Worm (Caenorhabditis elegans) whole organism, late embryonic: ENCODE data around the gene ZK54.3.
A peak's percentile ranks its signal among the peaks of the same experiment; 100 is the strongest.

ENCODE experiments used
- C08G9.2 ChIP-seq: sonication (generic microtip); optimal IDR thresholded peaks from 2 replicates; lab custom pipeline; 2016; ENCODE audit warnings: mild to moderate bottlenecking, missing genetic modification characterization, moderate library complexity, missing compliant biosample characterization
- C38D4.7 ChIP-seq: fragments of 200-800 bp; sonication (Bioruptor generic); optimal IDR thresholded peaks from 2 replicates; lab custom pipeline; 2018; ENCODE audit warnings: mild to moderate bottlenecking, missing genetic modification characterization, moderate library complexity, missing compliant biosample characterization
- K09A11.1 ChIP-seq: sonication (generic microtip); optimal IDR thresholded peaks from 2 replicates; lab custom pipeline; 2017; ENCODE audit warnings: antibody characterized with exemption, mild to moderate bottlenecking, missing genetic modification characterization, missing compliant biosample characterization; ENCODE audit not compliant: insufficient read depth
- ahr-1 ChIP-seq: sonication (generic microtip); optimal IDR thresholded peaks from 2 replicates; lab custom pipeline; 2016; ENCODE audit warnings: missing genetic modification characterization, missing compliant biosample characterization
- ama-1 ChIP-seq: fragments of 150-350 bp; optimal IDR thresholded peaks from 2 replicates; lab custom pipeline; 2014
- ceh-18 ChIP-seq: sonication (generic microtip); optimal IDR thresholded peaks from 2 replicates; lab custom pipeline; 2016; ENCODE audit warnings: missing genetic modification characterization, missing compliant biosample characterization
- ceh-19 ChIP-seq: fragments of 200-800 bp; sonication (Bioruptor generic); optimal IDR thresholded peaks from 2 replicates; lab custom pipeline; 2018; ENCODE audit warnings: mild to moderate bottlenecking, missing genetic modification characterization, missing compliant biosample characterization
- ceh-2 ChIP-seq: sonication (generic microtip); optimal IDR thresholded peaks from 2 replicates; lab custom pipeline; 2016; ENCODE audit warnings: missing genotype, missing genetic modification characterization, missing compliant biosample characterization
- ceh-24 ChIP-seq: sonication (generic microtip); optimal IDR thresholded peaks from 2 replicates; lab custom pipeline; 2016; ENCODE audit warnings: mild to moderate bottlenecking, missing genetic modification characterization, missing compliant biosample characterization
- ceh-30 ChIP-seq: fragments of 150-350 bp; optimal IDR thresholded peaks from 2 replicates; lab custom pipeline; 2014; ENCODE audit warnings: missing biosample characterization, missing genetic modification characterization
- ceh-31 ChIP-seq: sonication (generic microtip); optimal IDR thresholded peaks from 2 replicates; lab custom pipeline; 2016; ENCODE audit warnings: missing genetic modification characterization, missing compliant biosample characterization
- ceh-45 ChIP-seq: fragments of 200-800 bp; sonication (Bioruptor generic); IDR thresholded peaks from 2 replicates; pipeline ENCODE4 v1.3.6; 2022; ENCODE audit warnings: missing genetic modification reagents, missing genetic modification characterization, missing compliant biosample characterization
- ceh-48 ChIP-seq: sonication (generic microtip); optimal IDR thresholded peaks from 2 replicates; lab custom pipeline; 2016; ENCODE audit warnings: missing genetic modification characterization, inconsistent platforms, missing compliant biosample characterization
- ceh-9 ChIP-seq: sonication (generic microtip); optimal IDR thresholded peaks from 2 replicates; lab custom pipeline; 2016; ENCODE audit warnings: mild to moderate bottlenecking, missing genetic modification characterization, inconsistent platforms, missing compliant biosample characterization
- che-1 ChIP-seq: sonication (generic microtip); optimal IDR thresholded peaks from 2 replicates; lab custom pipeline; 2016; ENCODE audit warnings: mild to moderate bottlenecking, missing genetic modification characterization, missing compliant biosample characterization
- dmd-4 ChIP-seq: sonication (generic microtip); optimal IDR thresholded peaks from 2 replicates; lab custom pipeline; 2016; ENCODE audit warnings: borderline replicate concordance, missing genetic modification characterization, missing compliant biosample characterization
- dve-1 ChIP-seq: sonication (generic microtip); optimal IDR thresholded peaks from 2 replicates; lab custom pipeline; 2017; ENCODE audit warnings: antibody characterized with exemption, mild to moderate bottlenecking, missing genetic modification characterization, missing compliant biosample characterization
- elt-4 ChIP-seq: sonication (generic microtip); optimal IDR thresholded peaks from 2 replicates; lab custom pipeline; 2016; ENCODE audit warnings: missing genetic modification characterization, missing compliant biosample characterization
- eyg-1 ChIP-seq: sonication (generic microtip); optimal IDR thresholded peaks from 2 replicates; lab custom pipeline; 2016; ENCODE audit warnings: missing genotype, missing genetic modification characterization, missing compliant biosample characterization
- fkh-10 ChIP-seq: fragments of 150-350 bp; optimal IDR thresholded peaks from 2 replicates; lab custom pipeline; 2014; ENCODE audit warnings: missing biosample characterization, missing genetic modification reagents, missing genetic modification characterization
- fkh-6 ChIP-seq: sonication (generic microtip); optimal IDR thresholded peaks from 2 replicates; lab custom pipeline; 2016; ENCODE audit warnings: missing genetic modification characterization, missing compliant biosample characterization
- hlh-13 ChIP-seq: fragments of 200-800 bp; sonication (Bioruptor generic); optimal IDR thresholded peaks from 2 replicates; lab custom pipeline; 2018; ENCODE audit warnings: mild to moderate bottlenecking, missing genetic modification characterization, missing compliant biosample characterization
- hlh-15 ChIP-seq: sonication (generic microtip); optimal IDR thresholded peaks from 2 replicates; lab custom pipeline; 2016; ENCODE audit warnings: missing genetic modification characterization, missing compliant biosample characterization
- hlh-30 ChIP-seq: sonication (generic microtip); optimal IDR thresholded peaks from 2 replicates; lab custom pipeline; 2017; ENCODE audit warnings: antibody characterized with exemption, missing genetic modification characterization, missing compliant biosample characterization; ENCODE audit not compliant: insufficient read depth
- hlh-6 ChIP-seq: sonication (generic microtip); optimal IDR thresholded peaks from 2 replicates; lab custom pipeline; 2016; ENCODE audit warnings: missing genotype, missing genetic modification characterization, missing compliant biosample characterization
- hlh-8 ChIP-seq: sonication (generic microtip); optimal IDR thresholded peaks from 2 replicates; lab custom pipeline; 2016; ENCODE audit warnings: missing genotype, missing genetic modification characterization, missing compliant biosample characterization
- lim-6 ChIP-seq: sonication (generic microtip); optimal IDR thresholded peaks from 2 replicates; lab custom pipeline; 2016; ENCODE audit warnings: missing genetic modification characterization, missing compliant biosample characterization
- madf-2 ChIP-seq: sonication (generic microtip); optimal IDR thresholded peaks from 2 replicates; lab custom pipeline; 2017; ENCODE audit warnings: missing genetic modification characterization, missing compliant biosample characterization
- nfya-1 ChIP-seq: sonication (generic microtip); optimal IDR thresholded peaks from 2 replicates; lab custom pipeline; 2017; ENCODE audit warnings: missing genetic modification characterization, mild to moderate bottlenecking, missing compliant biosample characterization, antibody characterized with exemption, moderate library complexity
- odd-2 ChIP-seq: sonication (generic microtip); optimal IDR thresholded peaks from 2 replicates; lab custom pipeline; 2017; ENCODE audit warnings: antibody characterized with exemption, mild to moderate bottlenecking, missing genetic modification characterization, missing compliant biosample characterization
- pag-3 ChIP-seq: sonication (generic microtip); optimal IDR thresholded peaks from 2 replicates; lab custom pipeline; 2016; ENCODE audit warnings: missing compliant biosample characterization, missing genetic modification characterization, borderline replicate concordance
- pat-9 ChIP-seq: fragments of 200-800 bp; sonication (Bioruptor generic); optimal IDR thresholded peaks from 2 replicates; lab custom pipeline; 2018; ENCODE audit warnings: mild to moderate bottlenecking, missing genetic modification characterization, moderate library complexity, missing compliant biosample characterization
- pax-1 ChIP-seq: fragments of 150-350 bp; optimal IDR thresholded peaks from 2 replicates; lab custom pipeline; 2014; ENCODE audit warnings: missing biosample characterization, missing genetic modification characterization
- ref-2 ChIP-seq: sonication (generic microtip); optimal IDR thresholded peaks from 2 replicates; lab custom pipeline; 2016; ENCODE audit warnings: missing genetic modification characterization, missing compliant biosample characterization
- sdc-2 ChIP-seq: sonication (generic microtip); optimal IDR thresholded peaks from 2 replicates; lab custom pipeline; 2016; ENCODE audit warnings: missing genotype, missing genetic modification characterization, missing compliant biosample characterization
- sox-4 ChIP-seq: sonication (generic microtip); optimal IDR thresholded peaks from 2 replicates; lab custom pipeline; 2017; ENCODE audit warnings: mild to moderate bottlenecking, missing genetic modification characterization, inconsistent platforms, missing compliant biosample characterization
- tbx-2 ChIP-seq: sonication (generic microtip); optimal IDR thresholded peaks from 2 replicates; lab custom pipeline; 2016; ENCODE audit warnings: missing genetic modification characterization, missing compliant biosample characterization
- tbx-7 ChIP-seq: sonication (generic microtip); optimal IDR thresholded peaks from 2 replicates; lab custom pipeline; 2016; ENCODE audit warnings: missing genotype, missing genetic modification characterization, missing compliant biosample characterization
- unc-3 ChIP-seq, 2 experiments: fragments of 200-800 bp in 1 of 2; sonication (Bioruptor generic) in 1 of 2; sonication (generic microtip) in 1 of 2; conservative IDR thresholded peaks in 1 of 2; optimal IDR thresholded peaks in 1 of 2; 2 replicates each; pipeline versions ENCODE4 v1.3.6 to Lab custom; 2016 to 2022; ENCODE audit warnings: missing compliant biosample characterization in 2 of 2, missing genetic modification characterization in 2 of 2, missing genetic modification reagents in 1 of 2
- unc-42 ChIP-seq: sonication (generic microtip); optimal IDR thresholded peaks from 2 replicates; lab custom pipeline; 2016; ENCODE audit warnings: missing genotype, missing genetic modification characterization, missing compliant biosample characterization
- zip-5 ChIP-seq: sonication (generic microtip); optimal IDR thresholded peaks from 2 replicates; lab custom pipeline; 2016; ENCODE audit warnings: missing genetic modification characterization, missing compliant biosample characterization
- ztf-16 ChIP-seq: sonication (generic microtip); optimal IDR thresholded peaks from 2 replicates; lab custom pipeline; 2017; ENCODE audit warnings: missing genetic modification characterization, missing compliant biosample characterization

ZK54.3 gene

DNA sequence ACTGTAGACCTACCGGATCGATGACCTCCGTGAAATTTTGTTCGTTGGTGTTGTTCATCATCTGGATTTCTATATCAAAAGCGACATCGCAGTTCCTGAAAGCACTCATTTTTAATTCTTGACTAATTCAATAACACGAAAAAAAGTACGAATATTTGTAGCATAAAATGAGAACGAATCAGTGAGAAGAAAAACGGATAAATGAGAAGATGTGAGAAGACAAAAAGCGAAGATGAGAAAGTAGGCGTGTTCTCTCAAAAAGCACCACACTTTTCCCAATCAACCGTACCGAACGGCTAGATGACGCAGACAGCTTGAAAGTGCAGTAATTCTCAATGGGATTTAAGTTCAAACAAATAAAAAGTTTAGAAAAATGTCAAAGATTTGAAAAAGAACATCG, 19.9 kb upstream of the ZK54.3 start, which contains the start of gene npr-24:
Gene npr-24 (minus strand): TSS at position 101 of the 400 bp plus-strand sequence.
- no peak for TF ChIP-seq hlh-13 (GFP tag; lab: Kevin White, UChicago)

DNA sequence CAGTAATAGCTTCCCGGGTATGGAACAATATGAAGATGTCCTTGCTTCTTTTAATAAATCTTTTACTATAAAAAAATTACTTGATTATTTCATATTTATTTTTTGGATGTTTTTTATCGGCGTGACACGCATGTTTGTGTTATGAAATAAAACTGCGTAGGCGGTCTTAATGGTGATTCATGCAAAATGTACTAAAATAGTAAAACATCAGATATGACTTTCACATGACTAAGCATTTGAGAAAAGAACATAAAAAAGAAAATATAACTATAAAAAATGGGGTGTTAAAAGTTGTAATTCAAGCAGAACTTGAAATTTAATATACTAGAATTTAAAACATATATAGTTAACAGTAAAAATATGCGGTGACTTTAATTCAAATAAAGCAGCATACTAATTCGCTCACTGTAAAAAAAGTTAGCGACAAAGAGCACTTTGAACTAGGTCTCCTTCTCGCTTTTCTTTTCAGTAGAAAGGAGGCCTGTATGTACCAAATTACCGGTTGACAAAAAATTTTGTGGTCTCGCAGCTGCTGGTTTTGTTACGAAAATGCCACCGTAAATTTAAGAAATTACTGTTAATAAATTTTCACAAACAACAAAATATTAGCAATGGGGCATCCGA, 15.2 kb upstream of the ZK54.3 start:
- no peak for TF ChIP-seq lim-6 (tag; lab: Kevin White, UChicago)
- TF ChIP-seq hlh-30 (tag; lab: Kevin White, UChicago): no peak
- no peak for TF ChIP-seq ahr-1 (tag; lab: Kevin White, UChicago)
- no peak for TF ChIP-seq fkh-6 (tag; lab: Kevin White, UChicago)
- TF ChIP-seq hlh-6 (tag; lab: Kevin White, UChicago): no peak
- TF ChIP-seq pag-3 (tag; lab: Kevin White, UChicago): no peak
- no peak for TF ChIP-seq dve-1 (tag; lab: Kevin White, UChicago)
- TF ChIP-seq hlh-15 (tag; lab: Kevin White, UChicago): no peak
- TF ChIP-seq dmd-4: no peak
- no peak for TF ChIP-seq ref-2 (tag; lab: Kevin White, UChicago)
- no peak for TF ChIP-seq ceh-30 (tag; lab: Kevin White, UChicago)
- no peak for TF ChIP-seq pat-9 (tag; lab: Kevin White, UChicago)
- TF ChIP-seq nfya-1 (tag; lab: Kevin White, UChicago): no peak
- TF ChIP-seq ceh-9 (tag; lab: Kevin White, UChicago): no peak
- no peak for TF ChIP-seq unc-42 (tag; lab: Kevin White, UChicago)
- TF ChIP-seq ceh-31 (tag; lab: Kevin White, UChicago): no peak
- TF ChIP-seq C08G9.2: no peak
- no peak for TF ChIP-seq ceh-2 (tag; lab: Kevin White, UChicago)

DNA sequence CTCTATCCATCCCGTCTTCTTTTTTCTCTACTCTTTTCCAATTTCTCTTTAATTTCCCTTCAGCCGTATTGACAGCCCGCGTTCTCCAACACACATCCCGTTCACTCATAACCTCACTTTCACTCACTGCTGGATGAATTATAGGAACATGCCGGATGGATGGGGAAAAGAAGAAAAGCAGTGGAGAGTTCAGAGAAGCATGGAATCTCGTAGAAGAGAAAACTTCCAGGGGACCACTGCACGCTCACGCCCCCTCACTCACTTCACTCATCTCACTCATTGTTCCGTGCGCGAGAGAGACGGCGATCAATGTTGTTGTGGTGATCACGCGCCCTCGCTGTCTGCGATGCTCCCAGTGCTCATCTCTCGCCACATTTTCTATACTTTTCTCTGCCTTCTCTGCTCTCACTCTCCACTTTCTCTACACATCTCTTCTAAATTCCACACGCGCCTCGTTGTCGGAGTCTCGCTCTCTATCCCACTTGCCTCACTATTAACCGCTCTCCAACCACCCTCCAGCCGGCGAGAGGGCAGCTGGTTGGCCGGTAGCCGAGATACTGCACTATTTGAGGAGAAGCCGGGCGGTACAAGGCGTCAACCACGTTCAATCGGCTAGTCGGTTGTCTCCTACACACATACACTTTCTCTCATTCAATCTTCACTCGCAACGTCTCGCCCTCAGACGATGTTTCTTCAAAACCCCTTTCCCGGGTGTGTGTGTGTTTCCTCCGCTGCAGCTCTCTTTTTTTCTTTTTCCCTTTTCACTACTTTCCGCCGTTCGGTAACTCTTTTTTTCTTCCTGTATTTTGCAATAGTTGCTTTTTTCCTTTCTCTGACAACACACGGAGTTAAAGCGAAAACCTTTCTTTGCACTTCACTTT, 13.1 kb upstream of the ZK54.3 start:
- peak; percentile 79 for TF ChIP-seq ref-2 (tag; lab: Kevin White, UChicago)
- no peak for TF ChIP-seq fkh-10
- no peak for TF ChIP-seq ceh-9 (tag; lab: Kevin White, UChicago)
- peak; percentile 31 for TF ChIP-seq eyg-1
- peak; percentile 32 for TF ChIP-seq ama-1 (lab: Kevin White, UChicago)
- no peak for TF ChIP-seq C08G9.2
- TF ChIP-seq fkh-6 (tag; lab: Kevin White, UChicago): no peak
- no peak for TF ChIP-seq tbx-7 (tag; lab: Kevin White, UChicago)
- TF ChIP-seq ceh-19: no peak
- TF ChIP-seq hlh-13 (GFP tag; lab: Kevin White, UChicago): no peak
- no peak for TF ChIP-seq pax-1
- no peak for TF ChIP-seq odd-2 (tag; lab: Kevin White, UChicago)
- no peak for TF ChIP-seq hlh-6 (tag; lab: Kevin White, UChicago)
- TF ChIP-seq elt-4 (tag; lab: Kevin White, UChicago): no peak
- TF ChIP-seq hlh-8 (tag; lab: Kevin White, UChicago): peak; percentile 38
- peak; percentile 81 for TF ChIP-seq nfya-1 (tag; lab: Kevin White, UChicago)
- TF ChIP-seq lim-6 (tag; lab: Kevin White, UChicago): no peak
- no peak for TF ChIP-seq zip-5 (tag; lab: Kevin White, UChicago)
- TF ChIP-seq sox-4: no peak
- TF ChIP-seq ztf-16 (tag; lab: Kevin White, UChicago): no peak
- TF ChIP-seq dve-1 (tag; lab: Kevin White, UChicago): peak; percentile 46
- TF ChIP-seq che-1 (tag; lab: Kevin White, UChicago): no peak
- TF ChIP-seq C38D4.7 (GFP tag; lab: Kevin White, UChicago): no peak
- TF ChIP-seq dmd-4: no peak
- peak; percentile 72 for TF ChIP-seq sdc-2 (tag; lab: Kevin White, UChicago)
- TF ChIP-seq K09A11.1 (tag; lab: Kevin White, UChicago): peak; percentile 92
- TF ChIP-seq ceh-18: peak; percentile 97
- TF ChIP-seq hlh-15 (tag; lab: Kevin White, UChicago): no peak
- no peak for TF ChIP-seq ceh-45 (GFP tag; lab: Robert Waterston, UW)
- TF ChIP-seq ceh-24 (tag; lab: Kevin White, UChicago): no peak
- peak; percentile 2 for TF ChIP-seq pat-9 (tag; lab: Kevin White, UChicago)
- peak; percentile 41 for TF ChIP-seq pag-3 (tag; lab: Kevin White, UChicago)
- TF ChIP-seq tbx-2 (tag; lab: Kevin White, UChicago): peak; percentile 57
- TF ChIP-seq ceh-48: peak; percentile 39
- no peak for TF ChIP-seq madf-2
- TF ChIP-seq unc-3 (GFP tag; conservative IDR thresholded peaks at IDR 0.05; lab: Robert Waterston, UW): no peak; the same call in 1 of the 2 replicates
- peak; percentile 35 for TF ChIP-seq unc-3 (tag; optimal IDR thresholded peaks at IDR 0.05; lab: Kevin White, UChicago)
